Worm (Caenorhabditis elegans): ENCODE data around the gene srz-95.

ce11 chrV:17008302-17008701, 16.5 kb downstream of the srz-95 start, which contains the start of gene sri-69:
- TF ChIP-seq aly-1 (tag; optimal IDR thresholded peaks at IDR 0.05) (no peak), B0310.2 (tag; optimal IDR thresholded peaks at IDR 0.05) (no peak), ceh-13 (GFP tag; optimal IDR thresholded peaks at IDR 0.05) (no peak), scrt-1 (GFP tag; IDR thresholded peaks at IDR 0.05) (no peak), tra-4 (tag; optimal IDR thresholded peaks at IDR 0.05) (no peak), ets-7 (tag; optimal IDR thresholded peaks at IDR 0.05) (no peak), sea-1 (GFP tag; conservative IDR thresholded peaks at IDR 0.05) (no peak), pes-1 (GFP tag; IDR thresholded peaks at IDR 0.05) (no peak), hmbx-1 (tag; optimal IDR thresholded peaks at IDR 0.05) (no peak), tbx-11 (GFP tag; IDR thresholded peaks at IDR 0.05) (no peak), tbx-37 (GFP tag; conservative IDR thresholded peaks at IDR 0.05) (no peak), hnd-1 (tag; optimal IDR thresholded peaks at IDR 0.05) (no peak), ama-1 (optimal IDR thresholded peaks at IDR 0.05) (no peak)

Measured in whole organism, early embryonic.